Worm (Caenorhabditis elegans) whole organism, L4 larva: ENCODE data around the gene cec-1.

Experiments
- lin-39 ChIP-seq: fragments of 150-350 bp; optimal IDR thresholded peaks from 2 replicates; lab custom pipeline; 2014; ENCODE audit warnings: missing biosample characterization, missing genetic modification reagents, missing genetic modification characterization
- nhr-77 ChIP-seq: fragments of 150-350 bp; optimal IDR thresholded peaks from 2 replicates; lab custom pipeline; 2014; ENCODE audit warnings: missing biosample characterization, missing genetic modification characterization

DNA sequence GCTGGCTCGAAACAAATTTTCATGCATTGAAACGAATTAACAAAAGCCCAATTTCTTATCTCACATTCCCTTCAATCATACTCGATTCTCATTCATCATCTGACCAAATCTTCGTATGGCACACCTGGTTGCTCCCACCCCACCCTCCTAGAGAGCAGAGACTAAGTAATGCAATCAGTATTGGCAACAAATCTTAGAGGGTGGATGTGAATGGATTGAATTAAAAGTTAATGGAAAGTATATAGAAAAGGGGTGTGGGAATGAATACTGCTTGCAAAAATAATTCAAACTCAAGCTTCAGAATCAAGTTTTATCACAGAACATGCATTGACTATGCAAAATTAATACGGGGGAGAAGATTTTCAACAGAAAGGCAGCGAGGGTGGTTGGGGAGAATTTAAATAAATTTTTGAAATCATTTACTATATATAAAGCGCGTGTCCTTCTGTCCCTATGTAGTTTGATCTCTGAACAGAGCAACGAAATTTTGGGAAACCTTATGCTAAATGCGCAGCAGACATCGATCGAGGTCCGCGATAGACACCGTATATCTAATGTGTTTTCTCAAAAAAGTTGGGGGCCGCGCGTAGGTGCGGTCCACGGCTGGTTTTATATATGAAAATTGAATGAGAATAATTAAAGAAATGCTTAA is 11.8 kb downstream of the cec-1 start:
- TF ChIP-seq lin-39 (no peak), nhr-77 (tag; lab: Kevin White, UChicago) (no peak)
